Worm (Caenorhabditis elegans): ENCODE data around the gene puf-12.

DNA sequence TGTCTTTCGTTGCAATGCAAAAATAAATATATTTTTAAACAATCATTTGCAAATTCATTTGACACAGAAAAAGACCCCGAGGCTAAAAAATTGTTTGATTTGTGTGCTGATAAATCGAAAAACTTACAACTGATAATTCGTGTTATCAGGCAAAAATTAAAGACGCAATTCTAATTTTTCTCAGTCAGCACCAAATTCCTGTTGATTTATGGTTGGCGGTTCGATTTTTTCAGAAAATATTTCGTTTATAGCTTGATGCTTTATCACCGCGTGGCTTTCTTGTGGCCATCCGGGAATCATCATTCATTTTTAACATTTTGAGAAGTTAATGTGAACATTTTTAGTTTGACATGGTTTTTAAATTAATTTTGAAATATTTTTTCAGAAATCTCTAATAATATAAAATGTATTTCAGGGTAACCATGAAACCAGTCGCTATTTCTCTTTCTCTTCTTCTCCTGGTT, 39.1 kb downstream of the puf-12 start, which contains the start of gene asah-2:
- no peak for TF ChIP-seq ahr-1 (tag; optimal IDR thresholded peaks at IDR 0.05)
- TF ChIP-seq unc-86 (tag; optimal IDR thresholded peaks at IDR 0.05), result no peak
- TF ChIP-seq gmeb-2 (tag; optimal IDR thresholded peaks at IDR 0.05), result no peak
- TF ChIP-seq ceh-2 (tag; optimal IDR thresholded peaks at IDR 0.05), result no peak
- TF ChIP-seq unc-55 (GFP tag; optimal IDR thresholded peaks at IDR 0.05), result no peak
- no peak for TF ChIP-seq sox-4 (tag; optimal IDR thresholded peaks at IDR 0.05)

All from whole organism, late embryonic.